Fruit fly (Drosophila melanogaster) whole organism, embryonic: ENCODE measurements around the gene CG32079.

Source experiments
- Abd-B ChIP-seq: fragments of 200-800 bp; sonication (Bioruptor generic); optimal IDR thresholded peaks from 2 replicates; lab custom pipeline; 2018; ENCODE audit warnings: missing biosample characterization, mild to moderate bottlenecking, missing genetic modification characterization, moderate library complexity
- B-H1 ChIP-seq: fragments of 200-800 bp; sonication (Bioruptor generic); IDR thresholded peaks from 3 replicates; pipeline ENCODE4 v1.3.6; 2022; ENCODE audit warnings: missing biosample characterization, missing genetic modification characterization
- CG10147 ChIP-seq: fragments of 200-800 bp; sonication (Bioruptor generic); optimal IDR thresholded peaks from 2 replicates; lab custom pipeline; 2019; ENCODE audit warnings: missing biosample characterization, mild to moderate bottlenecking, missing genetic modification characterization, moderate library complexity
- CG10274 ChIP-seq: fragments of 200-800 bp; sonication (Bioruptor generic); optimal IDR thresholded peaks from 3 replicates; lab custom pipeline; 2017; ENCODE audit warnings: missing biosample characterization, mild to moderate bottlenecking, missing genetic modification characterization
- CG10366 ChIP-seq: fragments of 200-800 bp; sonication (Bioruptor generic); IDR thresholded peaks from 2 replicates; pipeline ENCODE4 v1.3.6; 2022; ENCODE audit warnings: missing biosample characterization, missing genetic modification characterization
- CG10543 ChIP-seq: fragments of 200-800 bp; sonication (Bioruptor generic); optimal IDR thresholded peaks from 3 replicates; lab custom pipeline; 2017; ENCODE audit warnings: missing biosample characterization, mild to moderate bottlenecking, missing genetic modification characterization, moderate library complexity
- CG11398 ChIP-seq: fragments of 200-800 bp; sonication (Bioruptor generic); optimal IDR thresholded peaks from 2 replicates; lab custom pipeline; 2016; ENCODE audit warnings: missing biosample characterization, missing genetic modification characterization
- CG1233 ChIP-seq: fragments of 200-800 bp; sonication (Bioruptor generic); optimal IDR thresholded peaks from 4 replicates; lab custom pipeline; 2018; ENCODE audit warnings: missing biosample characterization, mild to moderate bottlenecking, missing genetic modification characterization
- CG12744 ChIP-seq: fragments of 200-800 bp; sonication (Bioruptor generic); optimal IDR thresholded peaks from 2 replicates; lab custom pipeline; 2016; ENCODE audit warnings: missing biosample characterization, missing genetic modification characterization
- CG18011 ChIP-seq: fragments of 200-800 bp; sonication (Bioruptor generic); optimal IDR thresholded peaks from 2 replicates; lab custom pipeline; 2017; ENCODE audit warnings: missing biosample characterization, missing genetic modification characterization, mild to moderate bottlenecking, moderate library complexity, missing genotype
- CG2120 ChIP-seq: fragments of 200-800 bp; sonication (Bioruptor generic); optimal IDR thresholded peaks from 3 replicates; lab custom pipeline; 2016; ENCODE audit warnings: missing biosample characterization, missing genetic modification characterization
- CG31441 ChIP-seq: fragments of 200-800 bp; sonication (Bioruptor generic); IDR thresholded peaks from 2 replicates; pipeline ENCODE4 v1.3.6; 2022; ENCODE audit warnings: missing biosample characterization, missing genetic modification characterization
- CG3407 ChIP-seq: fragments of 200-800 bp; sonication (Bioruptor generic); optimal IDR thresholded peaks from 2 replicates; lab custom pipeline; 2018; ENCODE audit warnings: missing biosample characterization, mild to moderate bottlenecking, missing genetic modification characterization
- CG42726 ChIP-seq: fragments of 200-800 bp; sonication (Bioruptor generic); IDR thresholded peaks from 2 replicates; pipeline ENCODE4 v1.3.6; 2022; ENCODE audit warnings: missing biosample characterization, missing genetic modification characterization; ENCODE audit not compliant: partially characterized antibody
- CG4328 ChIP-seq: fragments of 200-800 bp; sonication (Bioruptor generic); optimal IDR thresholded peaks from 3 replicates; lab custom pipeline; 2017; ENCODE audit warnings: missing biosample characterization, missing genetic modification reagents, missing genetic modification characterization
- CG4404 ChIP-seq: fragments of 200-800 bp; sonication (Bioruptor generic); IDR thresholded peaks from 2 replicates; pipeline ENCODE4 v1.3.6; 2022; ENCODE audit warnings: missing biosample characterization, missing genetic modification characterization
- CG4617 ChIP-seq: fragments of 200-800 bp; sonication (Bioruptor generic); optimal IDR thresholded peaks from 3 replicates; lab custom pipeline; 2016; ENCODE audit warnings: missing biosample characterization, missing genetic modification characterization, borderline replicate concordance
- CG4820 ChIP-seq: fragments of 200-800 bp; sonication (Bioruptor generic); optimal IDR thresholded peaks from 3 replicates; lab custom pipeline; 2016; ENCODE audit warnings: missing biosample characterization, missing genetic modification characterization
- CG6272 ChIP-seq: fragments of 200-800 bp; sonication (Bioruptor generic); IDR thresholded peaks from 2 replicates; pipeline ENCODE4 v1.3.6; 2022; ENCODE audit warnings: missing biosample characterization, missing genetic modification characterization
- CG6854 ChIP-seq: fragments of 200-800 bp; sonication (Bioruptor generic); optimal IDR thresholded peaks from 3 replicates; lab custom pipeline; 2017; ENCODE audit warnings: missing biosample characterization, mild to moderate bottlenecking, missing genetic modification characterization
- CG8290 ChIP-seq, 3 experiments: fragments of 200-800 bp; sonication (Bioruptor generic); optimal IDR thresholded peaks; 2 replicates each; lab custom pipeline; 2016 to 2019; ENCODE audit warnings: missing biosample characterization in 3 of 3, missing genetic modification characterization in 3 of 3, mild to moderate bottlenecking in 2 of 3, moderate library complexity in 1 of 3
- CG9437 ChIP-seq: fragments of 200-800 bp; sonication (Bioruptor generic); optimal IDR thresholded peaks from 2 replicates; lab custom pipeline; 2018; ENCODE audit warnings: missing biosample characterization, mild to moderate bottlenecking, missing genetic modification characterization
- Chrac-16 ChIP-seq: fragments of 200-800 bp; sonication (Bioruptor generic); optimal IDR thresholded peaks from 3 replicates; lab custom pipeline; 2016; ENCODE audit warnings: missing biosample characterization, missing genetic modification characterization
- Dref ChIP-seq: fragments of 200-800 bp; sonication (Bioruptor generic); IDR thresholded peaks from 2 replicates; pipeline ENCODE4 v1.3.6; 2022; ENCODE audit warnings: missing biosample characterization, missing genetic modification characterization
- Fer3 ChIP-seq: fragments of 200-800 bp; sonication (Bioruptor generic); optimal IDR thresholded peaks from 2 replicates; lab custom pipeline; 2018; ENCODE audit warnings: missing biosample characterization, mild to moderate bottlenecking, missing genetic modification characterization, moderate library complexity
- HmgZ ChIP-seq: fragments of 200-800 bp; sonication (Bioruptor generic); optimal IDR thresholded peaks from 2 replicates; lab custom pipeline; 2018; ENCODE audit warnings: missing biosample characterization, mild to moderate bottlenecking, missing genetic modification characterization
- Lim3 ChIP-seq: fragments of 200-800 bp; sonication (Bioruptor generic); IDR thresholded peaks from 2 replicates; pipeline ENCODE4 v1.3.6; 2022; ENCODE audit warnings: missing biosample characterization, missing genetic modification characterization
- Mes4 ChIP-seq: fragments of 200-800 bp; sonication (Bioruptor generic); optimal IDR thresholded peaks from 2 replicates; lab custom pipeline; 2016; ENCODE audit warnings: missing biosample characterization, missing genetic modification characterization
- Rx ChIP-seq: fragments of 200-800 bp; sonication (Bioruptor generic); IDR thresholded peaks from 2 replicates; pipeline ENCODE4 v1.3.6; 2022; ENCODE audit warnings: missing biosample characterization, missing genetic modification characterization
- al ChIP-seq: fragments of 200-800 bp; sonication (Bioruptor generic); IDR thresholded peaks from 2 replicates; pipeline ENCODE4 v1.3.6; 2022; ENCODE audit warnings: missing biosample characterization, missing genetic modification characterization
- fd96Cb ChIP-seq: fragments of 200-800 bp; sonication (Bioruptor generic); optimal IDR thresholded peaks from 2 replicates; lab custom pipeline; 2018; ENCODE audit warnings: missing biosample characterization, mild to moderate bottlenecking, missing genetic modification characterization, moderate library complexity
- gfzf ChIP-seq: fragments of 200-800 bp; sonication (Bioruptor generic); optimal IDR thresholded peaks from 2 replicates; lab custom pipeline; 2016; ENCODE audit warnings: missing biosample characterization, mild to moderate bottlenecking, missing genetic modification characterization, moderate library complexity
- grau ChIP-seq: fragments of 200-800 bp; optimal IDR thresholded peaks from 3 replicates; lab custom pipeline; 2019; ENCODE audit warnings: missing biosample characterization, mild to moderate bottlenecking, missing genetic modification characterization, moderate library complexity
- gsb-n ChIP-seq: fragments of 200-800 bp; sonication (Bioruptor generic); optimal IDR thresholded peaks from 3 replicates; lab custom pipeline; 2018; ENCODE audit warnings: missing biosample characterization, mild to moderate bottlenecking, missing genetic modification characterization
- hth ChIP-seq: fragments of >200 bp; optimal IDR thresholded peaks from 2 replicates; lab custom pipeline; 2017; ENCODE audit warnings: inconsistent platforms
- klu ChIP-seq: fragments of 200-800 bp; sonication (Bioruptor generic); IDR thresholded peaks from 2 replicates; pipeline ENCODE4 v1.3.6; 2022; ENCODE audit warnings: missing biosample characterization, missing genetic modification characterization
- kni ChIP-seq: fragments of 200-800 bp; sonication (Bioruptor generic); optimal IDR thresholded peaks from 3 replicates; lab custom pipeline; 2017; ENCODE audit warnings: mild to moderate bottlenecking, missing biosample characterization, missing genetic modification reagents, missing genetic modification characterization
- lab ChIP-seq: fragments of 200-800 bp; sonication (Bioruptor generic); optimal IDR thresholded peaks from 3 replicates; lab custom pipeline; 2017; ENCODE audit warnings: missing biosample characterization, missing genetic modification characterization, mild to moderate bottlenecking, moderate library complexity, missing genetic modification reagents
- nau ChIP-seq: fragments of 200-800 bp; sonication (Bioruptor generic); optimal IDR thresholded peaks from 3 replicates; lab custom pipeline; 2017; ENCODE audit warnings: missing biosample characterization, mild to moderate bottlenecking, missing genetic modification characterization, missing genetic modification reagents
- peb ChIP-seq: fragments of 200-800 bp; sonication (Bioruptor generic); IDR thresholded peaks from 2 replicates; pipeline ENCODE4 v1.3.6; 2022; ENCODE audit warnings: missing biosample characterization, missing genetic modification characterization
- prd ChIP-seq, 3 experiments: fragments of >200 bp in 2 of 3; fragments of 200-800 bp in 1 of 3; sonication (Bioruptor generic) in 1 of 3; optimal IDR thresholded peaks in 2 of 3; IDR thresholded peaks in 1 of 3; 2 replicates in 2 of 3; 3 replicates in 1 of 3; pipeline versions ENCODE4 v1.3.6 to Lab custom; 2017 to 2022; ENCODE audit warnings: missing biosample characterization in 1 of 3, missing genetic modification characterization in 1 of 3
- psq ChIP-seq: fragments of 200-800 bp; sonication (Bioruptor generic); optimal IDR thresholded peaks from 2 replicates; lab custom pipeline; 2017; ENCODE audit warnings: missing biosample characterization, missing genetic modification characterization
- pum ChIP-seq: fragments of 200-800 bp; sonication (Bioruptor generic); optimal IDR thresholded peaks from 2 replicates; lab custom pipeline; 2016; ENCODE audit warnings: missing biosample characterization, missing genetic modification characterization
- ranshi ChIP-seq: fragments of 200-800 bp; sonication (Bioruptor generic); IDR thresholded peaks from 2 replicates; pipeline ENCODE4 v1.3.6; 2022; ENCODE audit warnings: missing biosample characterization, missing genetic modification characterization
- repo ChIP-seq: fragments of 200-800 bp; sonication (Bioruptor generic); optimal IDR thresholded peaks from 2 replicates; lab custom pipeline; 2016; ENCODE audit warnings: missing biosample characterization, missing genetic modification characterization
- sens ChIP-seq: fragments of 200-800 bp; sonication (Bioruptor generic); peaks from one replicate; lab custom pipeline; 2016; ENCODE audit warnings: missing biosample characterization, missing genetic modification characterization
- slp2 ChIP-seq: fragments of 200-800 bp; sonication (Bioruptor generic); optimal IDR thresholded peaks from 2 replicates; lab custom pipeline; 2016; ENCODE audit warnings: missing biosample characterization, missing genetic modification characterization
- sug ChIP-seq: fragments of 200-800 bp; optimal IDR thresholded peaks from 2 replicates; lab custom pipeline; 2019; ENCODE audit warnings: missing biosample characterization, mild to moderate bottlenecking, missing genetic modification characterization, moderate library complexity
- tin ChIP-seq: fragments of 200-800 bp; sonication (Bioruptor generic); optimal IDR thresholded peaks from 3 replicates; lab custom pipeline; 2016; ENCODE audit warnings: missing biosample characterization, missing genetic modification characterization
- ttk ChIP-seq: fragments of 200-800 bp; sonication (Bioruptor generic); IDR thresholded peaks from 2 replicates; pipeline ENCODE4 v2.1.2; 2022; ENCODE audit warnings: missing biosample characterization, missing genetic modification characterization
- zf30C ChIP-seq: fragments of 200-800 bp; sonication (Bioruptor generic); optimal IDR thresholded peaks from 3 replicates; lab custom pipeline; 2018; ENCODE audit warnings: missing biosample characterization, mild to moderate bottlenecking, missing genetic modification characterization

The CG32079 gene

dm6 chr3L:11064689-11065088 is 39.3 kb downstream of the CG32079 start, which contains the start of the genes CG32075, CG45101 and SuUR (continued):
- peak; percentile 46 for TF ChIP-seq CG11398 (GFP tag; lab: Kevin White, UChicago)
- peak; percentile 89 for TF ChIP-seq Abd-B (GFP tag; lab: Kevin White, UChicago)
- peak; percentile 96 for TF ChIP-seq CG4617 (GFP tag; lab: Kevin White, UChicago)
- peak; percentile 87 for TF ChIP-seq pum (GFP tag; lab: Kevin White, UChicago)
- TF ChIP-seq CG9437 (GFP tag; lab: Kevin White, UChicago), result peak; percentile 69
- peak; percentile 75 for TF ChIP-seq Mes4 (GFP tag; lab: Kevin White, UChicago)
- TF ChIP-seq gsb-n (tag; lab: Kevin White, UChicago), result peak; percentile 74
- TF ChIP-seq klu (GFP tag; lab: Robert Waterston, UW), result peak; percentile 80
- peak; percentile 93 for TF ChIP-seq Chrac-16 (GFP tag; lab: Kevin White, UChicago)
- peak; percentile 5 for TF ChIP-seq gfzf (GFP tag; lab: Kevin White, UChicago)
- no peak for TF ChIP-seq zf30C
- peak; percentile 68 for TF ChIP-seq CG1233 (GFP tag; lab: Kevin White, UChicago)
- no peak for TF ChIP-seq Dref (GFP tag; lab: Robert Waterston, UW)
- peak; percentile 90 for TF ChIP-seq CG6272
- peak; percentile 89 for TF ChIP-seq CG10366 (GFP tag; lab: Robert Waterston, UW)
- TF ChIP-seq prd (optimal IDR thresholded peaks at IDR 0.05; lab: Kevin White, UChicago), result no peak
- TF ChIP-seq prd (GFP tag; IDR thresholded peaks at IDR 0.05; lab: Robert Waterston, UW), result peak; percentile 95
- TF ChIP-seq grau (tag; lab: Kevin White, UChicago), result peak; percentile 88
- peak; percentile 77 for TF ChIP-seq Rx (GFP tag; lab: Robert Waterston, UW)
- peak; percentile 81 for TF ChIP-seq lab (GFP tag; lab: Kevin White, UChicago)
- peak; percentile 87 for TF ChIP-seq peb
- peak; percentile 99 for TF ChIP-seq sens
- TF ChIP-seq CG8290 (GFP tag; optimal IDR thresholded peaks at IDR 0.05; lab: Kevin White, UChicago), result peak; percentile 79
- TF ChIP-seq CG8290 (tag; optimal IDR thresholded peaks at IDR 0.05; lab: Kevin White, UChicago), result peak; percentile 6 to 43
- peak; percentile 64 for TF ChIP-seq CG3407
- TF ChIP-seq al (GFP tag; lab: Robert Waterston, UW), result peak; percentile 88
- TF ChIP-seq repo, result peak; percentile 83
- peak; percentile 83 for TF ChIP-seq fd96Cb (tag; lab: Kevin White, UChicago)
- TF ChIP-seq Fer3 (tag; lab: Kevin White, UChicago), result peak; percentile 74
- TF ChIP-seq kni (GFP tag; lab: Kevin White, UChicago), result no peak
- TF ChIP-seq CG12744, result peak; percentile 89
- TF ChIP-seq HmgZ (tag; lab: Kevin White, UChicago), result peak; percentile 92
- peak; percentile 82 for TF ChIP-seq CG18011
- TF ChIP-seq Lim3 (GFP tag; lab: Robert Waterston, UW), result no peak
- TF ChIP-seq tin (GFP tag; lab: Kevin White, UChicago), result peak; percentile 90
- TF ChIP-seq CG10274, result peak; percentile 37
- TF ChIP-seq B-H1 (GFP tag; lab: Robert Waterston, UW), result peak; percentile 75
- peak; percentile 86 for TF ChIP-seq ranshi (GFP tag; lab: Robert Waterston, UW)
- peak; percentile 45 for TF ChIP-seq CG6854 (GFP tag; lab: Kevin White, UChicago)
- peak; percentile 74 for TF ChIP-seq CG4328 (GFP tag; lab: Kevin White, UChicago)
- TF ChIP-seq nau (GFP tag; lab: Kevin White, UChicago), result peak; percentile 75
- no peak for TF ChIP-seq CG42726 (GFP tag; lab: Robert Waterston, UW)
- TF ChIP-seq CG2120 (GFP tag; lab: Kevin White, UChicago), result peak; percentile 96
- TF ChIP-seq sug (tag; lab: Kevin White, UChicago), result peak; percentile 88
- peak; percentile 77 for TF ChIP-seq CG4404 (GFP tag; lab: Robert Waterston, UW)
- TF ChIP-seq slp2, result peak; percentile 85
- TF ChIP-seq CG10147, result peak; percentile 67
- peak; percentile 68 for TF ChIP-seq CG31441 (GFP tag; lab: Robert Waterston, UW)
- peak; percentile 90 for TF ChIP-seq CG10543 (GFP tag; lab: Kevin White, UChicago)
- peak; percentile 56 for TF ChIP-seq psq (GFP tag; lab: Kevin White, UChicago)
- peak; percentile 81 for TF ChIP-seq ttk (GFP tag; lab: Robert Waterston, UW)
- TF ChIP-seq CG4820, result peak; percentile 78
- no peak for TF ChIP-seq hth (lab: Kevin White, UChicago)
